Worm (Caenorhabditis elegans) whole organism, L4/young adult: Measurements from ENCODE around the gene F14D7.12.

Experiments
- W03F9.2 ChIP-seq: fragments of 150-350 bp; optimal IDR thresholded peaks from 2 replicates; lab custom pipeline; 2014; ENCODE audit warnings: missing biosample characterization, missing genetic modification characterization
- dao-5 ChIP-seq: sonication (generic microtip); optimal IDR thresholded peaks from 2 replicates; lab custom pipeline; 2016; ENCODE audit warnings: missing genotype, missing genetic modification characterization, moderate library complexity, missing compliant biosample characterization

ce11 chrV:14324502-14325467 is 25.0 kb downstream of the F14D7.12 start, which contains the start of the genes F47B8.4 and F47B8.18:
- no peak for TF ChIP-seq dao-5 (tag; lab: Kevin White, UChicago)
- no peak for TF ChIP-seq W03F9.2 (tag; lab: Kevin White, UChicago)
